Worm (Caenorhabditis elegans): ENCODE measurements around the gene dohh-1.

- no peak for TF ChIP-seq ceh-18 (tag; optimal IDR thresholded peaks at IDR 0.05)
- TF ChIP-seq pha-4 (tag; optimal IDR thresholded peaks at IDR 0.05) = no peak
- TF ChIP-seq odd-2 (tag; optimal IDR thresholded peaks at IDR 0.05) = no peak
- no peak for TF ChIP-seq pqm-1 (tag; optimal IDR thresholded peaks at IDR 0.05)
- no peak for TF ChIP-seq Y22D7AL.16 (tag; optimal IDR thresholded peaks at IDR 0.05)
- no peak for TF ChIP-seq dmd-4 (tag; optimal IDR thresholded peaks at IDR 0.05; ENCODE audit: borderline replicate concordance)
- no peak for TF ChIP-seq gmeb-2 (tag; optimal IDR thresholded peaks at IDR 0.05)
Measured at ce11 chrII:10546784-10547087, 33.0 kb upstream of the dohh-1 start.

Measured in whole organism, late embryonic.